Worm (Caenorhabditis elegans) whole organism, mixed stage, embryonic: Measurements from ENCODE around the gene col-78.

Experiments used
- ceh-83 ChIP-seq: fragments of 200-800 bp; sonication (Bioruptor generic); optimal IDR thresholded peaks from 2 replicates; lab custom pipeline; 2018; ENCODE audit warnings: mild to moderate bottlenecking, missing genetic modification characterization, missing compliant biosample characterization
- ces-1 ChIP-seq: fragments of 150-350 bp; optimal IDR thresholded peaks from 2 replicates; lab custom pipeline; 2014; ENCODE audit warnings: missing biosample characterization, missing genetic modification reagents, missing genetic modification characterization
- cnd-1 ChIP-seq: fragments of 200-800 bp; sonication (Bioruptor generic); optimal IDR thresholded peaks from 2 replicates; lab custom pipeline; 2018; ENCODE audit warnings: mild to moderate bottlenecking, missing genetic modification characterization, missing compliant biosample characterization
- ham-2 ChIP-seq: fragments of 200-800 bp; sonication (Bioruptor generic); optimal IDR thresholded peaks from 2 replicates; lab custom pipeline; 2018; ENCODE audit warnings: mild to moderate bottlenecking, missing genetic modification characterization, missing compliant biosample characterization
- lin-13 ChIP-seq: fragments of 150-350 bp; optimal IDR thresholded peaks from 2 replicates; lab custom pipeline; 2014; ENCODE audit warnings: missing biosample characterization, missing genetic modification characterization
- lin-32 ChIP-seq: fragments of 200-800 bp; sonication (Bioruptor generic); optimal IDR thresholded peaks from 2 replicates; lab custom pipeline; 2018; ENCODE audit warnings: mild to moderate bottlenecking, missing genetic modification characterization, missing compliant biosample characterization
- lsy-2 ChIP-seq: fragments of 150-350 bp; optimal IDR thresholded peaks from 2 replicates; lab custom pipeline; 2014; ENCODE audit warnings: missing biosample characterization, missing genetic modification characterization
- mls-2 ChIP-seq: sonication (generic microtip); optimal IDR thresholded peaks from 2 replicates; lab custom pipeline; 2016; ENCODE audit warnings: mild to moderate bottlenecking, missing genetic modification characterization, moderate library complexity, missing compliant biosample characterization
- nhr-12 ChIP-seq: fragments of 150-350 bp; optimal IDR thresholded peaks from 2 replicates; lab custom pipeline; 2014; ENCODE audit warnings: missing biosample characterization, missing genetic modification characterization
- nhr-237 ChIP-seq: fragments of 150-350 bp; optimal IDR thresholded peaks from 2 replicates; lab custom pipeline; 2014; ENCODE audit warnings: missing biosample characterization, missing genetic modification characterization
- unc-62 ChIP-seq: fragments of 150-350 bp; optimal IDR thresholded peaks from 2 replicates; lab custom pipeline; 2014; ENCODE audit warnings: missing biosample characterization, missing genetic modification reagents, missing genetic modification characterization
- ztf-11 ChIP-seq: fragments of 150-350 bp; optimal IDR thresholded peaks from 2 replicates; lab custom pipeline; 2014; ENCODE audit warnings: missing biosample characterization, missing genetic modification characterization

DNA sequence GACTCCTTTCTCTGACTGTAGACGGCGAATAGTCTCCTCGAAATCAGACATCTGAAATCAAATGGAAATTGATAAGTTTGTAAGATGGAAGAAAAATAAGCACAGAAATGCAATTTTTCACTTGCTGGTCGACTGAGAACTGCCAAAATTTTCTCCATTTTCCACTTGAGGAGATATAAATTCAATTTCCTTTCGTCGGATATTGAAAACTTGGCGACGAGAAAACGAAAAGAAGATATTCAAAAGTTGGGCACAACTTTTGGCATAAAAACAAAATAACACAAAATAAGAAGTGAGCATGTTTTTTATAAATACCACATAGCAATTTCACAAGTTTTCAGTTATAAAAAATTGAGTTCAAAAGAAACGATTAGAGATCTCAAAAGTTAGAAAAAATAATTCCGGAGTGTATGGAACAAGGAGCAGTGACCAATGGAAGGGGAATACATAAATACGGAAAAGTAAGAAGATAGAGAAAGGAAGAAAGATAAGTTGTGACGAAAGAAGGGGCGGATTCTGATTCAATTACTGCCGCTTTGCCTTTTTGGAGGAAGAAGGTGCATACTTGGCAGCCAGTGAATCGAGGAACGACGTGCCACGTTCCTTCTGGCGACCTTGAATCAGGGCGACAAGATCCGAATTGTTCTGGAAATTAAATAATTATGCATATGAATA lies 45.1 kb upstream of the col-78 start, which contains the start of gene dyrb-1:
- no peak for TF ChIP-seq lin-32 (GFP tag; lab: Kevin White, UChicago)
- TF ChIP-seq cnd-1 = no peak
- no peak for TF ChIP-seq mls-2 (tag; lab: Kevin White, UChicago)
- TF ChIP-seq lin-13 = no peak
- TF ChIP-seq unc-62 (GFP tag; lab: Kevin White, UChicago) = no peak
- no peak for TF ChIP-seq lsy-2 (tag; lab: Kevin White, UChicago)
- TF ChIP-seq ham-2 (GFP tag; lab: Kevin White, UChicago) = no peak
- TF ChIP-seq nhr-237 = no peak
- TF ChIP-seq ces-1 = peak; percentile 76
- no peak for TF ChIP-seq nhr-12 (tag; lab: Kevin White, UChicago)
- TF ChIP-seq ztf-11 = no peak
- TF ChIP-seq ceh-83 (GFP tag; lab: Kevin White, UChicago) = no peak
